Worm (Caenorhabditis elegans): ENCODE data around the gene Y72A10A.1.

ce11 chrX:6155436-6155835 lies 17.3 kb upstream of the Y72A10A.1 start:
- no peak for TF ChIP-seq rnt-1 (tag; optimal IDR thresholded peaks at IDR 0.05)
- TF ChIP-seq nhr-11 (tag; optimal IDR thresholded peaks at IDR 0.05), result no peak
- no peak for TF ChIP-seq ceh-6 (GFP tag; optimal IDR thresholded peaks at IDR 0.05)
- TF ChIP-seq sdc-2 (tag; optimal IDR thresholded peaks at IDR 0.05), result no peak
- no peak for TF ChIP-seq hlh-13 (GFP tag; optimal IDR thresholded peaks at IDR 0.05)
- TF ChIP-seq syd-9 (tag; optimal IDR thresholded peaks at IDR 0.05), result no peak
- TF ChIP-seq ceh-22 (tag; optimal IDR thresholded peaks at IDR 0.05), result no peak

All from whole organism, late embryonic.